Fruit fly (Drosophila melanogaster) whole organism, prepupa: ENCODE results near the gene Grx1.

Source experiments
- CG10631 ChIP-seq: fragments of 200-800 bp; sonication (Bioruptor generic); optimal IDR thresholded peaks from 2 replicates; lab custom pipeline; 2016; ENCODE audit warnings: missing biosample characterization, missing genetic modification characterization
- CG10669 ChIP-seq: fragments of 200-800 bp; sonication (Bioruptor generic); optimal IDR thresholded peaks from 3 replicates; lab custom pipeline; 2018; ENCODE audit warnings: missing biosample characterization, mild to moderate bottlenecking, missing genetic modification characterization, moderate library complexity
- CG11902 ChIP-seq: fragments of 200-800 bp; sonication (Bioruptor generic); optimal IDR thresholded peaks from 3 replicates; lab custom pipeline; 2016; ENCODE audit warnings: missing biosample characterization, missing genetic modification characterization
- CG15336 ChIP-seq: fragments of 200-800 bp; sonication (Bioruptor generic); IDR thresholded peaks from 2 replicates; pipeline ENCODE4 v1.3.6; 2022; ENCODE audit warnings: missing biosample characterization, missing genetic modification characterization
- CG16779 ChIP-seq: fragments of 200-800 bp; sonication (Bioruptor generic); optimal IDR thresholded peaks from 3 replicates; lab custom pipeline; 2017; ENCODE audit warnings: missing biosample characterization, mild to moderate bottlenecking, missing genetic modification characterization
- CG3032 ChIP-seq: fragments of 200-800 bp; optimal IDR thresholded peaks from 2 replicates; lab custom pipeline; 2019; ENCODE audit warnings: missing biosample characterization, mild to moderate bottlenecking, missing genetic modification characterization, moderate library complexity
- CG31627 ChIP-seq: fragments of 200-800 bp; sonication (Bioruptor generic); optimal IDR thresholded peaks from 3 replicates; lab custom pipeline; 2016; ENCODE audit warnings: missing biosample characterization, missing genetic modification characterization
- CG32006 ChIP-seq: fragments of 200-800 bp; sonication (Bioruptor generic); optimal IDR thresholded peaks from 3 replicates; lab custom pipeline; 2017; ENCODE audit warnings: missing biosample characterization, mild to moderate bottlenecking, missing genetic modification characterization
- CG3919 ChIP-seq: fragments of 200-800 bp; sonication (Bioruptor generic); optimal IDR thresholded peaks from 3 replicates; lab custom pipeline; 2016; ENCODE audit warnings: missing biosample characterization, missing genetic modification characterization
- CG4318 ChIP-seq: fragments of 200-800 bp; sonication (Bioruptor generic); optimal IDR thresholded peaks from 3 replicates; lab custom pipeline; 2017; ENCODE audit warnings: missing biosample characterization, mild to moderate bottlenecking, missing genetic modification characterization
- CG6163 ChIP-seq: fragments of 200-800 bp; sonication (Bioruptor generic); IDR thresholded peaks from 3 replicates; pipeline ENCODE4 v1.3.6; 2022; ENCODE audit warnings: missing biosample characterization, missing genetic modification characterization
- CG6276 ChIP-seq: fragments of 200-800 bp; sonication (Bioruptor generic); optimal IDR thresholded peaks from 2 replicates; lab custom pipeline; 2017; ENCODE audit warnings: missing biosample characterization, mild to moderate bottlenecking, missing genetic modification characterization
- CG6792 ChIP-seq: fragments of 200-800 bp; sonication (Bioruptor generic); optimal IDR thresholded peaks from 3 replicates; lab custom pipeline; 2016; ENCODE audit warnings: missing biosample characterization, missing genetic modification characterization
- CG6808 ChIP-seq: fragments of 200-800 bp; sonication (Bioruptor generic); optimal IDR thresholded peaks from 3 replicates; lab custom pipeline; 2017; ENCODE audit warnings: missing biosample characterization, missing genetic modification characterization, mild to moderate bottlenecking, moderate library complexity, missing genetic modification reagents
- CG6854 ChIP-seq: fragments of 200-800 bp; sonication (Bioruptor generic); optimal IDR thresholded peaks from 2 replicates; lab custom pipeline; 2017; ENCODE audit warnings: missing biosample characterization, mild to moderate bottlenecking, missing genetic modification characterization
- CG7368 ChIP-seq: fragments of 200-800 bp; sonication (Bioruptor generic); optimal IDR thresholded peaks from 3 replicates; lab custom pipeline; 2016; ENCODE audit warnings: missing biosample characterization, missing genetic modification characterization
- CG8119 ChIP-seq: fragments of 200-800 bp; sonication (Bioruptor generic); IDR thresholded peaks from 3 replicates; pipeline ENCODE4 v1.3.6; 2022; ENCODE audit warnings: missing biosample characterization, missing genetic modification characterization
- CG8632 ChIP-seq: fragments of 200-800 bp; sonication (Bioruptor generic); optimal IDR thresholded peaks from 3 replicates; lab custom pipeline; 2016; ENCODE audit warnings: missing biosample characterization, missing genetic modification characterization
- CG9139 ChIP-seq: fragments of 200-800 bp; sonication (Bioruptor generic); optimal IDR thresholded peaks from 3 replicates; lab custom pipeline; 2017; ENCODE audit warnings: missing biosample characterization, mild to moderate bottlenecking, missing genetic modification characterization
- Eip75B ChIP-seq: fragments of 200-800 bp; sonication (Bioruptor generic); optimal IDR thresholded peaks from 3 replicates; lab custom pipeline; 2016; ENCODE audit warnings: missing biosample characterization, missing genetic modification characterization
- Eip78C ChIP-seq: fragments of 200-800 bp; sonication (Bioruptor generic); peaks from one replicate; lab custom pipeline; 2016; ENCODE audit warnings: missing biosample characterization, missing genetic modification characterization
- Eip93F ChIP-seq: fragments of 200-800 bp; sonication (Bioruptor generic); optimal IDR thresholded peaks from 2 replicates; lab custom pipeline; 2016; ENCODE audit warnings: missing biosample characterization, mild to moderate bottlenecking, missing genetic modification characterization
- Ets21C ChIP-seq: fragments of 200-800 bp; sonication (Bioruptor generic); optimal IDR thresholded peaks from 3 replicates; lab custom pipeline; 2016; ENCODE audit warnings: missing biosample characterization, missing genetic modification characterization
- Ets96B ChIP-seq: fragments of 200-800 bp; optimal IDR thresholded peaks from 2 replicates; lab custom pipeline; 2019; ENCODE audit warnings: missing biosample characterization, mild to moderate bottlenecking, missing genetic modification characterization, moderate library complexity
- Gug ChIP-seq: fragments of 200-800 bp; sonication (Bioruptor generic); IDR thresholded peaks from 2 replicates; pipeline ENCODE4 v1.3.6; 2022; ENCODE audit warnings: missing biosample characterization, missing genetic modification characterization
- Hr39 ChIP-seq: fragments of 200-800 bp; sonication (Bioruptor generic); optimal IDR thresholded peaks from 2 replicates; lab custom pipeline; 2016; ENCODE audit warnings: missing biosample characterization, missing genetic modification characterization
- OdsH ChIP-seq: fragments of 200-800 bp; sonication (Bioruptor generic); optimal IDR thresholded peaks from 3 replicates; lab custom pipeline; 2016; ENCODE audit warnings: missing biosample characterization, missing genetic modification characterization
- Smox ChIP-seq: fragments of 200-800 bp; sonication (Bioruptor generic); optimal IDR thresholded peaks from 3 replicates; lab custom pipeline; 2016; ENCODE audit warnings: missing biosample characterization, missing genetic modification characterization
- Sox102F ChIP-seq: fragments of 200-800 bp; sonication (Bioruptor generic); optimal IDR thresholded peaks from 2 replicates; lab custom pipeline; 2016; ENCODE audit warnings: missing biosample characterization, mild to moderate bottlenecking, missing genetic modification characterization
- achi ChIP-seq: fragments of 200-800 bp; sonication (Bioruptor generic); optimal IDR thresholded peaks from 3 replicates; lab custom pipeline; 2016; ENCODE audit warnings: missing biosample characterization, missing genetic modification characterization
- acj6 ChIP-seq: fragments of 200-800 bp; sonication (Bioruptor generic); optimal IDR thresholded peaks from 3 replicates; lab custom pipeline; 2016; ENCODE audit warnings: missing biosample characterization, missing genetic modification characterization
- cyc ChIP-seq: fragments of 200-800 bp; sonication (Bioruptor generic); optimal IDR thresholded peaks from 3 replicates; lab custom pipeline; 2016; ENCODE audit warnings: missing biosample characterization, missing genetic modification characterization
- dac ChIP-seq: fragments of 200-800 bp; sonication (Bioruptor generic); optimal IDR thresholded peaks from 2 replicates; lab custom pipeline; 2017; ENCODE audit warnings: missing biosample characterization, mild to moderate bottlenecking, missing genetic modification characterization
- dsx ChIP-seq: fragments of 200-800 bp; optimal IDR thresholded peaks from 3 replicates; lab custom pipeline; 2019; ENCODE audit warnings: missing biosample characterization, mild to moderate bottlenecking, missing genetic modification characterization, moderate library complexity; ENCODE audit not compliant: poor library complexity, severe bottlenecking
- eg ChIP-seq: fragments of 200-800 bp; sonication (Bioruptor generic); IDR thresholded peaks from 3 replicates; pipeline ENCODE4 v1.3.6; 2022; ENCODE audit warnings: missing biosample characterization, missing genetic modification characterization
- esn ChIP-seq: fragments of 200-800 bp; sonication (Bioruptor generic); optimal IDR thresholded peaks from 2 replicates; lab custom pipeline; 2016; ENCODE audit warnings: missing biosample characterization, mild to moderate bottlenecking, missing genetic modification characterization, moderate library complexity
- fd59A ChIP-seq: fragments of 200-800 bp; sonication (Bioruptor generic); optimal IDR thresholded peaks from 2 replicates; lab custom pipeline; 2017; ENCODE audit warnings: missing biosample characterization, mild to moderate bottlenecking, missing genetic modification characterization, missing genetic modification reagents
- fd85E ChIP-seq: fragments of 200-800 bp; sonication (Bioruptor generic); optimal IDR thresholded peaks from 3 replicates; lab custom pipeline; 2016; ENCODE audit warnings: missing biosample characterization, missing genetic modification characterization
- fkh ChIP-seq: fragments of 200-800 bp; sonication (Bioruptor generic); optimal IDR thresholded peaks from 3 replicates; lab custom pipeline; 2017; ENCODE audit warnings: missing biosample characterization, mild to moderate bottlenecking, missing genetic modification characterization, moderate library complexity
- net ChIP-seq: fragments of 200-800 bp; sonication (Bioruptor generic); optimal IDR thresholded peaks from 3 replicates; lab custom pipeline; 2016; ENCODE audit warnings: missing biosample characterization, missing genetic modification characterization
- pdm3 ChIP-seq: fragments of 200-800 bp; sonication (Bioruptor generic); optimal IDR thresholded peaks from 3 replicates; lab custom pipeline; 2016; ENCODE audit warnings: missing biosample characterization, missing genetic modification characterization
- salr ChIP-seq, 2 experiments: fragments of 200-800 bp; sonication (Bioruptor generic); optimal IDR thresholded peaks; 3 replicates each; lab custom pipeline; 2016 to 2018; ENCODE audit warnings: missing biosample characterization in 2 of 2, missing genetic modification characterization in 2 of 2, mild to moderate bottlenecking in 1 of 2
- spab ChIP-seq: fragments of 200-800 bp; sonication (Bioruptor generic); optimal IDR thresholded peaks from 2 replicates; lab custom pipeline; 2017; ENCODE audit warnings: missing biosample characterization, mild to moderate bottlenecking, missing genetic modification characterization, missing genetic modification reagents
- ss ChIP-seq, 2 experiments: fragments of 200-800 bp; sonication (Bioruptor generic); optimal IDR thresholded peaks; 2 replicates in 1 of 2; 3 replicates in 1 of 2; lab custom pipeline; 2017 to 2018; ENCODE audit warnings: mild to moderate bottlenecking in 2 of 2, missing biosample characterization in 2 of 2, missing genetic modification characterization in 2 of 2, moderate library complexity in 1 of 2
- vri ChIP-seq: fragments of 200-800 bp; sonication (Bioruptor generic); optimal IDR thresholded peaks from 3 replicates; lab custom pipeline; 2016; ENCODE audit warnings: missing biosample characterization, mild to moderate bottlenecking, missing genetic modification characterization

The Grx1 gene

dm6 chr3L:18897459-18898085 is 28.5 kb downstream of the Grx1 start:
- TF ChIP-seq CG15336 (no peak), pdm3 (no peak), vri (GFP tag; lab: Kevin White, UChicago) (peak; percentile 77), CG3032 (tag; lab: Kevin White, UChicago) (no peak), acj6 (no peak)

dm6 chr3L:18898086-18898470 is 29.0 kb downstream of the Grx1 start, which contains the start of gene CG3902:
Gene CG3902, minus strand, starts transcription at chr3L:18898293.
- TF ChIP-seq ss (GFP tag; optimal IDR thresholded peaks at IDR 0.05; lab: Kevin White, UChicago) (peak; percentile 38 to 77), esn (GFP tag; lab: Kevin White, UChicago) (peak; percentile 26), CG6854 (GFP tag; lab: Kevin White, UChicago) (peak; percentile 75), CG6808 (GFP tag; lab: Kevin White, UChicago) (no peak), eg (peak; percentile 59; the same call in 1 of the 3 replicates), vri (GFP tag; lab: Kevin White, UChicago) (peak; percentile 73), Eip75B (GFP tag; lab: Kevin White, UChicago) (peak; percentile 14), net (peak; percentile 22), dsx (GFP tag; lab: Kevin White, UChicago) (peak; percentile 25), fd85E (GFP tag; lab: Kevin White, UChicago) (no peak), achi (no peak), CG8119 (GFP tag; lab: Robert Waterston, UW) (peak; percentile 44; the same call in 1 of the 3 replicates), CG10669 (no peak), CG8632 (no peak), CG15336 (peak; percentile 49; the same call in 1 of the 2 replicates), Eip78C (peak; percentile 78), CG9139 (peak; percentile 28), CG6163 (GFP tag; lab: Robert Waterston, UW) (peak; percentile 57; the same call in 1 of the 3 replicates)

- no peak for TF ChIP-seq vri (GFP tag; lab: Kevin White, UChicago)
- 0 out of 2 replicates have a peak, but pooled peaks have one; percentile 14 for TF ChIP-seq Gug (GFP tag; lab: Robert Waterston, UW)
- TF ChIP-seq CG8119 (GFP tag; lab: Robert Waterston, UW): no peak
- no peak for TF ChIP-seq OdsH (GFP tag; lab: Kevin White, UChicago)
- TF ChIP-seq CG3919 (GFP tag; lab: Kevin White, UChicago): no peak
- no peak for TF ChIP-seq Eip75B (GFP tag; lab: Kevin White, UChicago)
- TF ChIP-seq salr (GFP tag; optimal IDR thresholded peaks at IDR 0.05; lab: Kevin White, UChicago): no peak
- TF ChIP-seq dsx (GFP tag; lab: Kevin White, UChicago): peak; percentile 14
- peak; percentile 58; the same call in 2 of the 3 replicates for TF ChIP-seq CG6163 (GFP tag; lab: Robert Waterston, UW)
- TF ChIP-seq CG6276 (GFP tag; lab: Kevin White, UChicago): no peak
- TF ChIP-seq CG32006 (GFP tag; lab: Kevin White, UChicago): no peak
- no peak for TF ChIP-seq Sox102F (GFP tag; lab: Kevin White, UChicago)
- TF ChIP-seq CG15336: no peak
- TF ChIP-seq ss (GFP tag; optimal IDR thresholded peaks at IDR 0.05; lab: Kevin White, UChicago): no peak
- peak; percentile 50 for TF ChIP-seq CG11902 (GFP tag; lab: Kevin White, UChicago)
- no peak for TF ChIP-seq Eip93F (GFP tag; lab: Kevin White, UChicago)
- TF ChIP-seq cyc: peak; percentile 63
- peak; percentile 86 for TF ChIP-seq Hr39 (GFP tag; lab: Kevin White, UChicago)
- peak; percentile 77 for TF ChIP-seq Ets21C (GFP tag; lab: Kevin White, UChicago)
- TF ChIP-seq fd85E (GFP tag; lab: Kevin White, UChicago): no peak
- TF ChIP-seq Ets96B: peak; percentile 25
- no peak for TF ChIP-seq spab (GFP tag; lab: Kevin White, UChicago)
- TF ChIP-seq CG16779 (tag; lab: Kevin White, UChicago): no peak
- no peak for TF ChIP-seq dac (GFP tag; lab: Kevin White, UChicago)
- peak; percentile 50 for TF ChIP-seq CG6792 (GFP tag; lab: Kevin White, UChicago)
- no peak for TF ChIP-seq CG10669
- TF ChIP-seq fd59A (GFP tag; lab: Kevin White, UChicago): peak; percentile 45
- no peak for TF ChIP-seq CG6808 (GFP tag; lab: Kevin White, UChicago)
- TF ChIP-seq Smox (GFP tag; lab: Kevin White, UChicago): no peak
- no peak for TF ChIP-seq CG7368 (GFP tag; lab: Kevin White, UChicago)
- peak; percentile 86 for TF ChIP-seq CG31627 (GFP tag; lab: Kevin White, UChicago)
- TF ChIP-seq achi: peak; percentile 100
- no peak for TF ChIP-seq CG9139
- no peak for TF ChIP-seq fkh
- no peak for TF ChIP-seq CG4318
- TF ChIP-seq CG10631 (GFP tag; lab: Kevin White, UChicago): peak; percentile 68
Measured at dm6 chr3L:18898770-18899278, 29.8 kb downstream of the Grx1 start, which contains the start of gene RpL26. Gene RpL26, plus strand, starts transcription at chr3L:18898875.
